Fruit fly (Drosophila melanogaster) whole organism, embryonic: ENCODE measurements around the gene ps.

ENCODE experiments used
- CG11085 ChIP-seq: fragments of 200-800 bp; sonication (Bioruptor generic); IDR thresholded peaks from 2 replicates; pipeline ENCODE4 v1.3.6; 2022; ENCODE audit warnings: missing biosample characterization, missing genetic modification characterization
- CG13424 ChIP-seq: fragments of 200-800 bp; sonication (Bioruptor generic); optimal IDR thresholded peaks from 2 replicates; lab custom pipeline; 2019; ENCODE audit warnings: missing biosample characterization, mild to moderate bottlenecking, missing genetic modification characterization, moderate library complexity
- CG14441 ChIP-seq: fragments of 200-800 bp; sonication (Bioruptor generic); IDR thresholded peaks from 2 replicates; pipeline ENCODE4 v1.3.6; 2022; ENCODE audit warnings: missing biosample characterization, missing genetic modification characterization
- CG14667 ChIP-seq: fragments of 200-800 bp; sonication (Bioruptor generic); IDR thresholded peaks from 2 replicates; pipeline ENCODE4 v1.3.6; 2022; ENCODE audit warnings: missing biosample characterization, missing genetic modification characterization
- CG17385 ChIP-seq: fragments of 200-800 bp; sonication (Bioruptor generic); optimal IDR thresholded peaks from 3 replicates; lab custom pipeline; 2018; ENCODE audit warnings: missing biosample characterization, mild to moderate bottlenecking, missing genetic modification characterization
- CG42726 ChIP-seq: fragments of 200-800 bp; sonication (Bioruptor generic); IDR thresholded peaks from 2 replicates; pipeline ENCODE4 v1.3.6; 2022; ENCODE audit warnings: missing biosample characterization, missing genetic modification characterization; ENCODE audit not compliant: partially characterized antibody
- CG4282 ChIP-seq: fragments of 200-800 bp; sonication (Bioruptor generic); optimal IDR thresholded peaks from 2 replicates; lab custom pipeline; 2016; ENCODE audit warnings: missing biosample characterization, missing genetic modification characterization
- CG4707 ChIP-seq: fragments of 200-800 bp; sonication (Bioruptor generic); optimal IDR thresholded peaks from 2 replicates; lab custom pipeline; 2018; ENCODE audit warnings: missing biosample characterization, mild to moderate bottlenecking, missing genetic modification characterization, moderate library complexity
- CG4730 ChIP-seq: fragments of 200-800 bp; sonication (Bioruptor generic); IDR thresholded peaks from 2 replicates; pipeline ENCODE4 v1.3.6; 2022; ENCODE audit warnings: missing biosample characterization, missing genetic modification characterization
- CG6683 ChIP-seq: fragments of 200-800 bp; sonication (Bioruptor generic); optimal IDR thresholded peaks from 2 replicates; lab custom pipeline; 2017; ENCODE audit warnings: missing biosample characterization, mild to moderate bottlenecking, missing genetic modification characterization, missing genetic modification reagents
- CG6791 ChIP-seq: fragments of 200-800 bp; sonication (Bioruptor generic); IDR thresholded peaks from 3 replicates; pipeline ENCODE4 v1.3.6; 2022; ENCODE audit warnings: missing biosample characterization, missing genetic modification characterization; ENCODE audit not compliant: partially characterized antibody
- CG7556 ChIP-seq: fragments of 200-800 bp; sonication (Bioruptor generic); optimal IDR thresholded peaks from 2 replicates; lab custom pipeline; 2017; ENCODE audit warnings: missing biosample characterization, mild to moderate bottlenecking, missing genetic modification characterization
- CG9609 ChIP-seq: fragments of 200-800 bp; sonication (Bioruptor generic); optimal IDR thresholded peaks from 3 replicates; lab custom pipeline; 2016; ENCODE audit warnings: missing biosample characterization, missing genetic modification characterization
- CG9797 ChIP-seq: fragments of 200-800 bp; sonication (Bioruptor generic); optimal IDR thresholded peaks from 3 replicates; lab custom pipeline; 2018; ENCODE audit warnings: missing biosample characterization, mild to moderate bottlenecking, missing genetic modification characterization
- Dek ChIP-seq: fragments of 200-800 bp; sonication (Bioruptor generic); optimal IDR thresholded peaks from 3 replicates; lab custom pipeline; 2019; ENCODE audit warnings: missing biosample characterization, mild to moderate bottlenecking, missing genetic modification characterization, moderate library complexity
- Dfd ChIP-seq, 2 experiments: fragments of >200 bp; optimal IDR thresholded peaks; 2 replicates each; lab custom pipeline; 2017; ENCODE audit warnings: missing biosample characterization in 2 of 2, missing genetic modification characterization in 2 of 2
- Dip3 ChIP-seq: fragments of 200-800 bp; sonication (Bioruptor generic); optimal IDR thresholded peaks from 3 replicates; lab custom pipeline; 2016; ENCODE audit warnings: missing biosample characterization, missing genetic modification characterization
- E2f2 ChIP-seq: fragments of 200-800 bp; sonication (Bioruptor generic); IDR thresholded peaks from 2 replicates; pipeline ENCODE4 v1.3.6; 2022; ENCODE audit warnings: missing biosample characterization, missing genetic modification characterization
- Gug ChIP-seq: fragments of 200-800 bp; sonication (Bioruptor generic); IDR thresholded peaks from 4 replicates; pipeline ENCODE4 v1.3.6; 2022; ENCODE audit warnings: missing biosample characterization, missing genetic modification characterization
- Hey ChIP-seq: fragments of 200-800 bp; sonication (Bioruptor generic); optimal IDR thresholded peaks from 3 replicates; lab custom pipeline; 2018; ENCODE audit warnings: missing biosample characterization, mild to moderate bottlenecking, missing genetic modification characterization
- HmgZ ChIP-seq: fragments of 200-800 bp; sonication (Bioruptor generic); optimal IDR thresholded peaks from 2 replicates; lab custom pipeline; 2018; ENCODE audit warnings: missing biosample characterization, mild to moderate bottlenecking, missing genetic modification characterization
- Lim3 ChIP-seq: fragments of 200-800 bp; sonication (Bioruptor generic); IDR thresholded peaks from 2 replicates; pipeline ENCODE4 v1.3.6; 2022; ENCODE audit warnings: missing biosample characterization, missing genetic modification characterization
- MESR4 ChIP-seq: fragments of 200-800 bp; sonication (Bioruptor generic); optimal IDR thresholded peaks from 2 replicates; lab custom pipeline; 2018; ENCODE audit warnings: missing biosample characterization, mild to moderate bottlenecking, missing genetic modification characterization, moderate library complexity
- NfI ChIP-seq: fragments of 200-800 bp; sonication (Bioruptor generic); optimal IDR thresholded peaks from 3 replicates; lab custom pipeline; 2018; ENCODE audit warnings: missing biosample characterization, mild to moderate bottlenecking, missing genetic modification characterization, moderate library complexity
- Optix ChIP-seq: fragments of 200-800 bp; sonication (Bioruptor generic); IDR thresholded peaks from 3 replicates; pipeline ENCODE4 v1.3.6; 2022; ENCODE audit warnings: missing biosample characterization, missing genetic modification characterization
- Poxn ChIP-seq: fragments of 200-800 bp; sonication (Bioruptor generic); IDR thresholded peaks from 2 replicates; pipeline ENCODE4 v1.3.6; 2022; ENCODE audit warnings: missing biosample characterization, missing genetic modification characterization
- Scr ChIP-seq: fragments of 200-800 bp; sonication (Bioruptor generic); IDR thresholded peaks from 2 replicates; pipeline ENCODE4 v1.3.6; 2022; ENCODE audit warnings: missing biosample characterization, missing genetic modification characterization; ENCODE audit not compliant: partially characterized antibody
- Sox102F ChIP-seq: fragments of 200-800 bp; sonication (Bioruptor generic); optimal IDR thresholded peaks from 2 replicates; lab custom pipeline; 2018; ENCODE audit warnings: missing biosample characterization, mild to moderate bottlenecking, missing genetic modification characterization, moderate library complexity
- abd-A ChIP-seq: fragments of 200-800 bp; sonication (Bioruptor generic); optimal IDR thresholded peaks from 3 replicates; lab custom pipeline; 2019; ENCODE audit warnings: missing biosample characterization, mild to moderate bottlenecking, missing genetic modification characterization, moderate library complexity
- aop ChIP-seq: fragments of 200-800 bp; sonication (Bioruptor generic); IDR thresholded peaks from 2 replicates; pipeline ENCODE4 v1.3.6; 2022; ENCODE audit warnings: missing biosample characterization, missing genetic modification characterization
- cad ChIP-seq: fragments of >200 bp; optimal IDR thresholded peaks from 2 replicates; lab custom pipeline; 2017; ENCODE audit warnings: missing biosample characterization, missing genetic modification characterization
- chinmo ChIP-seq: fragments of 200-800 bp; sonication (Bioruptor generic); IDR thresholded peaks from 4 replicates; pipeline ENCODE4 v1.3.6; 2022; ENCODE audit warnings: missing biosample characterization, missing genetic modification characterization; ENCODE audit not compliant: partially characterized antibody
- danr ChIP-seq: fragments of 200-800 bp; sonication (Bioruptor generic); IDR thresholded peaks from 2 replicates; pipeline ENCODE4 v1.3.6; 2022; ENCODE audit warnings: missing biosample characterization, missing genetic modification characterization
- eve ChIP-seq, 2 experiments: fragments of >200 bp; optimal IDR thresholded peaks; 2 replicates each; lab custom pipeline; 2017; ENCODE audit warnings: missing biosample characterization in 2 of 2, missing genetic modification characterization in 2 of 2
- fd3F ChIP-seq: fragments of 200-800 bp; sonication (Bioruptor generic); optimal IDR thresholded peaks from 2 replicates; lab custom pipeline; 2018; ENCODE audit warnings: missing biosample characterization, mild to moderate bottlenecking, missing genetic modification characterization, moderate library complexity
- fd96Cb ChIP-seq: fragments of 200-800 bp; sonication (Bioruptor generic); optimal IDR thresholded peaks from 2 replicates; lab custom pipeline; 2018; ENCODE audit warnings: missing biosample characterization, mild to moderate bottlenecking, missing genetic modification characterization, moderate library complexity
- fu2 ChIP-seq: fragments of 200-800 bp; sonication (Bioruptor generic); optimal IDR thresholded peaks from 2 replicates; lab custom pipeline; 2016; ENCODE audit warnings: missing biosample characterization, missing genetic modification characterization
- gro ChIP-seq: fragments of 200-800 bp; sonication (Bioruptor generic); optimal IDR thresholded peaks from 2 replicates; lab custom pipeline; 2016; ENCODE audit warnings: missing biosample characterization, missing genetic modification characterization
- her ChIP-seq: fragments of 200-800 bp; sonication (Bioruptor generic); optimal IDR thresholded peaks from 2 replicates; lab custom pipeline; 2016; ENCODE audit warnings: missing biosample characterization, missing genetic modification characterization
- kni ChIP-seq: fragments of 200-800 bp; sonication (Bioruptor generic); optimal IDR thresholded peaks from 3 replicates; lab custom pipeline; 2017; ENCODE audit warnings: mild to moderate bottlenecking, missing biosample characterization, missing genetic modification reagents, missing genetic modification characterization
- lmd ChIP-seq: fragments of 200-800 bp; sonication (Bioruptor generic); IDR thresholded peaks from 2 replicates; pipeline ENCODE4 v1.3.6; 2022; ENCODE audit warnings: missing biosample characterization, missing genetic modification characterization
- lov ChIP-seq, 2 experiments: fragments of 200-800 bp in 1 of 2; fragments of >200 bp in 1 of 2; sonication (Bioruptor generic) in 1 of 2; IDR thresholded peaks in 1 of 2; optimal IDR thresholded peaks in 1 of 2; 2 replicates in 1 of 2; 3 replicates in 1 of 2; pipeline versions ENCODE4 v1.3.6 to Lab custom; 2017 to 2022; ENCODE audit warnings: missing biosample characterization in 1 of 2, missing genetic modification characterization in 1 of 2
- nerfin-2 ChIP-seq: fragments of 200-800 bp; sonication (Bioruptor generic); IDR thresholded peaks from 2 replicates; pipeline ENCODE4 v1.3.6; 2022; ENCODE audit warnings: missing biosample characterization, missing genetic modification characterization; ENCODE audit not compliant: partially characterized antibody
- org-1 ChIP-seq: fragments of 200-800 bp; sonication (Bioruptor generic); optimal IDR thresholded peaks from 2 replicates; lab custom pipeline; 2017; ENCODE audit warnings: missing biosample characterization, missing genetic modification characterization
- psq ChIP-seq: fragments of 200-800 bp; sonication (Bioruptor generic); optimal IDR thresholded peaks from 2 replicates; lab custom pipeline; 2017; ENCODE audit warnings: missing biosample characterization, missing genetic modification characterization
- slbo ChIP-seq: fragments of 200-800 bp; sonication (Bioruptor generic); IDR thresholded peaks from 2 replicates; pipeline ENCODE4 v1.3.6; 2022; ENCODE audit warnings: missing biosample characterization, missing genetic modification characterization
- slp2 ChIP-seq: fragments of 200-800 bp; sonication (Bioruptor generic); optimal IDR thresholded peaks from 2 replicates; lab custom pipeline; 2016; ENCODE audit warnings: missing biosample characterization, missing genetic modification characterization
- ssp ChIP-seq: fragments of 200-800 bp; sonication (Bioruptor generic); IDR thresholded peaks from 2 replicates; pipeline ENCODE4 v1.3.6; 2022; ENCODE audit warnings: missing biosample characterization, missing genetic modification characterization
- tll ChIP-seq, 2 experiments: fragments of 200-800 bp in 1 of 2; fragments of >200 bp in 1 of 2; sonication (Bioruptor generic) in 1 of 2; optimal IDR thresholded peaks; 2 replicates each; lab custom pipeline; 2017 to 2019; ENCODE audit warnings: missing biosample characterization in 2 of 2, missing genetic modification characterization in 2 of 2, mild to moderate bottlenecking in 1 of 2, moderate library complexity in 1 of 2
- trem ChIP-seq: fragments of 200-800 bp; optimal IDR thresholded peaks from 3 replicates; lab custom pipeline; 2019; ENCODE audit warnings: missing biosample characterization, mild to moderate bottlenecking, missing genetic modification characterization, moderate library complexity

ps gene

dm6 chr3R:9404104-9404512 is 13.6 kb upstream of the ps start, which contains the start of the genes CG9356, BBIP1 and CG8135 (continued):
- TF ChIP-seq CG9797 (GFP tag; lab: Kevin White, UChicago) (peak; percentile 96), psq (GFP tag; lab: Kevin White, UChicago) (peak; percentile 59), Scr (GFP tag; lab: Robert Waterston, UW) (peak; percentile 50), cad (GFP tag; lab: Kevin White, UChicago) (no peak), CG6791 (peak; percentile 41; the same call in 1 of the 3 replicates), CG6683 (GFP tag; lab: Kevin White, UChicago) (peak; percentile 37), aop (GFP tag; lab: Robert Waterston, UW) (no peak), chinmo (GFP tag; lab: Robert Waterston, UW) (no peak), trem (tag; lab: Kevin White, UChicago) (peak; percentile 100), CG4730 (GFP tag; lab: Robert Waterston, UW) (0 out of 2 replicates have a peak, but pooled peaks have one; percentile 36), CG7556 (GFP tag; lab: Kevin White, UChicago) (peak; percentile 66), slp2 (GFP tag; lab: Kevin White, UChicago) (peak; percentile 73), CG4282 (GFP tag; lab: Kevin White, UChicago) (peak; percentile 79), Lim3 (GFP tag; lab: Robert Waterston, UW) (no peak), org-1 (no peak), kni (GFP tag; lab: Kevin White, UChicago) (peak; percentile 82), CG9609 (GFP tag; lab: Kevin White, UChicago) (peak; percentile 77), CG13424 (tag; lab: Kevin White, UChicago) (peak; percentile 71), fu2 (GFP tag; lab: Kevin White, UChicago) (peak; percentile 71), Dip3 (GFP tag; lab: Kevin White, UChicago) (peak; percentile 81), MESR4 (GFP tag; lab: Kevin White, UChicago) (peak; percentile 91), ssp (GFP tag; lab: Robert Waterston, UW) (no peak), nerfin-2 (GFP tag; lab: Robert Waterston, UW) (no peak), gro (GFP tag; lab: Kevin White, UChicago) (peak; percentile 81), NfI (GFP tag; lab: Kevin White, UChicago) (peak; percentile 72), abd-A (tag; lab: Kevin White, UChicago) (no peak), E2f2 (GFP tag; lab: Robert Waterston, UW) (peak; percentile 73), CG42726 (GFP tag; lab: Robert Waterston, UW) (no peak), fd3F (GFP tag; lab: Kevin White, UChicago) (peak; percentile 29), CG17385 (GFP tag; lab: Kevin White, UChicago) (no peak), lov (optimal IDR thresholded peaks at IDR 0.05; lab: Kevin White, UChicago) (no peak), lov (GFP tag; IDR thresholded peaks at IDR 0.05; lab: Robert Waterston, UW) (no peak), CG4707 (GFP tag; lab: Kevin White, UChicago) (peak; percentile 5), CG11085 (GFP tag; lab: Robert Waterston, UW) (no peak), Optix (GFP tag; lab: Robert Waterston, UW) (peak; percentile 41; the same call in 1 of the 3 replicates), Poxn (GFP tag; lab: Robert Waterston, UW) (no peak), Sox102F (no peak), slbo (GFP tag; lab: Robert Waterston, UW) (peak; percentile 72), lmd (GFP tag; lab: Robert Waterston, UW) (peak; percentile 56), danr (no peak), CG14441 (GFP tag; lab: Robert Waterston, UW) (peak; percentile 45; the same call in 1 of the 2 replicates), Gug (peak; percentile 35; the same call in 2 of the 4 replicates), Dfd (GFP tag; optimal IDR thresholded peaks at IDR 0.05; lab: Kevin White, UChicago) (no peak), Dek (tag; lab: Kevin White, UChicago) (peak; percentile 45), her (GFP tag; lab: Kevin White, UChicago) (peak; percentile 50), tll (GFP tag; optimal IDR thresholded peaks at IDR 0.05; lab: Kevin White, UChicago) (peak in 1 of 2 experiments; percentile 72), eve (GFP tag; optimal IDR thresholded peaks at IDR 0.05; lab: Kevin White, UChicago) (no peak), HmgZ (peak; percentile 85), fd96Cb (tag; lab: Kevin White, UChicago) (peak; percentile 29), Hey (no peak), CG14667 (no peak)
